Fruit fly (Drosophila melanogaster) whole organism, wandering third instar larva: ENCODE measurements around the gene CG14641.

Source experiments
- Abd-B ChIP-seq: fragments of >200 bp; optimal IDR thresholded peaks from 2 replicates; lab custom pipeline; 2017; ENCODE audit warnings: missing biosample characterization, missing genetic modification characterization
- CG32264 ChIP-seq: fragments of 200-800 bp; sonication (Bioruptor generic); optimal IDR thresholded peaks from 2 replicates; lab custom pipeline; 2016; ENCODE audit warnings: missing biosample characterization, missing genetic modification characterization
- CG9705 ChIP-seq: fragments of 200-800 bp; sonication (Bioruptor generic); optimal IDR thresholded peaks from 2 replicates; lab custom pipeline; 2018; ENCODE audit warnings: missing biosample characterization, mild to moderate bottlenecking, missing genetic modification characterization
- CrebA ChIP-seq: fragments of 200-800 bp; sonication (Bioruptor generic); optimal IDR thresholded peaks from 2 replicates; lab custom pipeline; 2016; ENCODE audit warnings: missing biosample characterization, mild to moderate bottlenecking, missing genetic modification characterization, borderline replicate concordance
- Dfd ChIP-seq: fragments of >200 bp; optimal IDR thresholded peaks from 2 replicates; lab custom pipeline; 2017; ENCODE audit warnings: missing biosample characterization, missing genetic modification characterization
- Dif ChIP-seq: fragments of 200-275, 200-300 bp; sonication (Bioruptor generic); optimal IDR thresholded peaks from 2 replicates; lab custom pipeline; 2018; ENCODE audit warnings: missing biosample characterization, missing genetic modification characterization; ENCODE audit not compliant: partially characterized antibody
- GATAd ChIP-seq: sonication (Bioruptor generic); optimal IDR thresholded peaks from 2 replicates; lab custom pipeline; 2016; ENCODE audit warnings: missing biosample characterization, missing genetic modification characterization
- HLH106 ChIP-seq: fragments of 200-800 bp; optimal IDR thresholded peaks from 3 replicates; lab custom pipeline; 2019; ENCODE audit warnings: missing biosample characterization, mild to moderate bottlenecking, missing genetic modification characterization, moderate library complexity
- Hnf4 ChIP-seq: fragments of 200-800 bp; sonication (Bioruptor generic); optimal IDR thresholded peaks from 2 replicates; lab custom pipeline; 2016; ENCODE audit warnings: missing biosample characterization, mild to moderate bottlenecking, missing genetic modification characterization
- Hr83 ChIP-seq: fragments of 200-300 bp; sonication (Bioruptor generic); optimal IDR thresholded peaks from 2 replicates; lab custom pipeline; 2016; ENCODE audit warnings: missing biosample characterization, mild to moderate bottlenecking, missing genetic modification characterization, moderate library complexity; ENCODE audit not compliant: poor library complexity, severe bottlenecking
- Jra ChIP-seq: sonication (Bioruptor generic); optimal IDR thresholded peaks from 2 replicates; lab custom pipeline; 2016; ENCODE audit warnings: missing biosample characterization, missing genetic modification characterization
- Myc ChIP-seq: fragments of >200 bp; optimal IDR thresholded peaks from 2 replicates; lab custom pipeline; 2017
- N ChIP-seq: fragments of >200 bp; optimal IDR thresholded peaks from 2 replicates; lab custom pipeline; 2018; ENCODE audit warnings: missing biosample characterization, missing external identifiers, missing genetic modification characterization
- OdsH ChIP-seq: fragments of 200-800 bp; sonication (Bioruptor generic); optimal IDR thresholded peaks from 2 replicates; lab custom pipeline; 2016; ENCODE audit warnings: missing biosample characterization, mild to moderate bottlenecking, missing genetic modification characterization
- Rel ChIP-seq, 2 experiments: fragments of 200-800 bp; sonication (Bioruptor generic) in 1 of 2; optimal IDR thresholded peaks; 2 replicates in 1 of 2; 3 replicates in 1 of 2; lab custom pipeline; 2016 to 2019; ENCODE audit warnings: mild to moderate bottlenecking in 2 of 2, missing biosample characterization in 2 of 2, missing genetic modification characterization in 2 of 2, moderate library complexity in 1 of 2
- Sp1 ChIP-seq: fragments of 200-800 bp; sonication (Bioruptor generic); optimal IDR thresholded peaks from 3 replicates; lab custom pipeline; 2019; ENCODE audit warnings: missing biosample characterization, mild to moderate bottlenecking, missing genetic modification characterization, moderate library complexity
- br ChIP-seq: fragments of 200-800 bp; sonication (Bioruptor generic); optimal IDR thresholded peaks from 2 replicates; lab custom pipeline; 2016; ENCODE audit warnings: missing biosample characterization, missing genetic modification characterization
- brk ChIP-seq: fragments of 200-800 bp; sonication (Bioruptor generic); optimal IDR thresholded peaks from 2 replicates; lab custom pipeline; 2016; ENCODE audit warnings: missing biosample characterization, mild to moderate bottlenecking, missing genetic modification characterization
- dsf ChIP-seq: sonication (Bioruptor generic); optimal IDR thresholded peaks from 2 replicates; lab custom pipeline; 2016; ENCODE audit warnings: missing biosample characterization, missing genetic modification characterization, borderline replicate concordance
- ey ChIP-seq: fragments of 200-800 bp; sonication (Bioruptor generic); optimal IDR thresholded peaks from 2 replicates; lab custom pipeline; 2016; ENCODE audit warnings: missing biosample characterization, missing genetic modification characterization
- foxo ChIP-seq, 2 experiments: fragments of 200-800 bp; sonication (Bioruptor generic); optimal IDR thresholded peaks; 2 replicates in 1 of 2; 3 replicates in 1 of 2; lab custom pipeline; 2016 to 2017; ENCODE audit warnings: missing biosample characterization in 2 of 2, missing genetic modification characterization in 2 of 2
- fru ChIP-seq: fragments of 200-800 bp; sonication (Bioruptor generic); optimal IDR thresholded peaks from 3 replicates; lab custom pipeline; 2016; ENCODE audit warnings: missing biosample characterization, mild to moderate bottlenecking, missing genetic modification characterization
- h ChIP-seq: fragments of 200-800 bp; sonication (Bioruptor generic); optimal IDR thresholded peaks from 3 replicates; lab custom pipeline; 2016; ENCODE audit warnings: missing biosample characterization, mild to moderate bottlenecking, missing genetic modification characterization
- jim ChIP-seq: fragments of 175-275, 200-325 bp; sonication (Bioruptor generic); optimal IDR thresholded peaks from 2 replicates; lab custom pipeline; 2016; ENCODE audit warnings: missing biosample characterization, mild to moderate bottlenecking, missing genetic modification characterization
- lola ChIP-seq: fragments of >200 bp; optimal IDR thresholded peaks from 2 replicates; lab custom pipeline; 2017; ENCODE audit warnings: missing biosample characterization, missing genetic modification characterization
- pan ChIP-seq: fragments of >200 bp; optimal IDR thresholded peaks from 2 replicates; lab custom pipeline; 2017
- psq ChIP-seq: fragments of 200-800 bp; sonication (Bioruptor generic); optimal IDR thresholded peaks from 3 replicates; lab custom pipeline; 2017; ENCODE audit warnings: missing biosample characterization, mild to moderate bottlenecking, missing genetic modification characterization, moderate library complexity
- rgr ChIP-seq: fragments of 200-800 bp; sonication (Bioruptor generic); optimal IDR thresholded peaks from 3 replicates; lab custom pipeline; 2016; ENCODE audit warnings: missing biosample characterization, mild to moderate bottlenecking, missing genetic modification characterization
- sage ChIP-seq: fragments of 200-800 bp; sonication (Bioruptor generic); optimal IDR thresholded peaks from 2 replicates; lab custom pipeline; 2016; ENCODE audit warnings: missing biosample characterization, mild to moderate bottlenecking, missing genetic modification characterization
- sv ChIP-seq: fragments of 200-800 bp; sonication (Bioruptor generic); optimal IDR thresholded peaks from 3 replicates; lab custom pipeline; 2016; ENCODE audit warnings: missing biosample characterization, missing genetic modification characterization
- tai ChIP-seq: sonication (Bioruptor generic); optimal IDR thresholded peaks from 2 replicates; lab custom pipeline; 2016; ENCODE audit warnings: missing biosample characterization, missing genetic modification characterization
- usp ChIP-seq: fragments of >200 bp; optimal IDR thresholded peaks from 2 replicates; lab custom pipeline; 2017; ENCODE audit warnings: missing biosample characterization, missing genetic modification characterization
- woc ChIP-seq: sonication (Bioruptor generic); optimal IDR thresholded peaks from 2 replicates; lab custom pipeline; 2016; ENCODE audit warnings: missing biosample characterization, mild to moderate bottlenecking, missing genetic modification characterization

Gene CG14641

dm6 chr3R:4243096-4243940, 11.2 kb upstream of the CG14641 start, which contains the start of gene CG34305:
CG34305 (minus strand) TSS chr3R:4243146.
- peak; percentile 48 for TF ChIP-seq rgr (GFP tag; lab: Kevin White, UChicago)
- peak; percentile 61 for TF ChIP-seq h (GFP tag; lab: Kevin White, UChicago)
- peak; percentile 40 for TF ChIP-seq OdsH
- TF ChIP-seq N (GFP tag; lab: Kevin White, UChicago), result no peak
- TF ChIP-seq Hnf4, result peak; percentile 27
- no peak for TF ChIP-seq lola (GFP tag; lab: Kevin White, UChicago)
- peak; percentile 2 for TF ChIP-seq br (GFP tag; lab: Kevin White, UChicago)
- TF ChIP-seq CG32264 (GFP tag; lab: Kevin White, UChicago), result no peak
- TF ChIP-seq Jra (GFP tag; lab: Kevin White, UChicago), result peak; percentile 41
- TF ChIP-seq HLH106 (tag; lab: Kevin White, UChicago), result peak; percentile 67
- TF ChIP-seq Dfd (GFP tag; lab: Kevin White, UChicago), result peak; percentile 47
- TF ChIP-seq Sp1 (GFP tag; lab: Kevin White, UChicago), result peak; percentile 69
- TF ChIP-seq foxo (GFP tag; optimal IDR thresholded peaks at IDR 0.05; lab: Kevin White, UChicago), result peak in 1 of 2 experiments; percentile 53
- TF ChIP-seq tai, result no peak
- TF ChIP-seq CrebA (GFP tag; lab: Kevin White, UChicago), result no peak
- peak; percentile 38 for TF ChIP-seq CG9705
- peak; percentile 37 for TF ChIP-seq brk (GFP tag; lab: Kevin White, UChicago)
- TF ChIP-seq dsf (GFP tag; lab: Kevin White, UChicago), result no peak
- peak; percentile 17 for TF ChIP-seq psq
- no peak for TF ChIP-seq Rel (GFP tag; optimal IDR thresholded peaks at IDR 0.05; lab: Kevin White, UChicago)
- no peak for TF ChIP-seq Rel (tag; optimal IDR thresholded peaks at IDR 0.05; lab: Kevin White, UChicago)
- peak; percentile 36 for TF ChIP-seq fru (GFP tag; lab: Kevin White, UChicago)
- TF ChIP-seq ey (GFP tag; lab: Kevin White, UChicago), result peak; percentile 26
- TF ChIP-seq, all 38 proteins: peak for 15

- TF ChIP-seq Dfd (GFP tag; lab: Kevin White, UChicago), result peak; percentile 99
- TF ChIP-seq sage (GFP tag; lab: Kevin White, UChicago), result no peak
- TF ChIP-seq Rel (GFP tag; optimal IDR thresholded peaks at IDR 0.05; lab: Kevin White, UChicago), result no peak
- peak; percentile 47 for TF ChIP-seq Rel (tag; optimal IDR thresholded peaks at IDR 0.05; lab: Kevin White, UChicago)
- TF ChIP-seq CG9705, result no peak
Observed at dm6 chr3R:4242209-4242887, 10.2 kb upstream of the CG14641 start, which contains the start of gene CG14642. CG14642 (minus strand) TSS chr3R:4242717.

- no peak for TF ChIP-seq br (GFP tag; lab: Kevin White, UChicago)
- no peak for TF ChIP-seq Dfd (GFP tag; lab: Kevin White, UChicago)
- no peak for TF ChIP-seq Abd-B (GFP tag; lab: Kevin White, UChicago)
- TF ChIP-seq HLH106 (tag; lab: Kevin White, UChicago), result no peak
Observed at dm6 chr3R:4241776-4242175, 9.6 kb upstream of the CG14641 start.

DNA sequence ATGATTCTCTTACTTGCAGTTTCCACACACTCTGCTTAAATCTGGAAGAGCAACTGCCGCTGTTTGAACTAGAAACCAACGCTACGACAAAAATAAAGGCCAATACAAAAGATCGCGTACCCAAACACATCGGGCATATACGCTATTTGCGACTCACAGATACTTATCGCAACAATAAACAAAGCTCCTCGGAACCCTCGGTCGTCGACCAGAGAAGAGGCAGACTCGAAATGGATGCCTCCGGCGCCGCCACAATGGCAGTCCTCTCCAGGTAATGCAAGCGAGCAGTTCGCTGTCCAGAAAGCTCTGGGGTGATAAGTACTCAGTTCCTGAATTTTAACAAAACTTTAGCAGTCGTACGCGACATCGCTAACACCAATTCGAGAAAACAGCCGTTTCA, 4.4 kb upstream of the CG14641 start:
- TF ChIP-seq Sp1 (GFP tag; lab: Kevin White, UChicago), result peak; percentile 14
- TF ChIP-seq HLH106 (tag; lab: Kevin White, UChicago), result no peak
- TF ChIP-seq brk (GFP tag; lab: Kevin White, UChicago), result no peak
- TF ChIP-seq Hnf4, result no peak
- TF ChIP-seq sv (GFP tag; lab: Kevin White, UChicago), result no peak
- no peak for TF ChIP-seq psq
- no peak for TF ChIP-seq lola (GFP tag; lab: Kevin White, UChicago)
- TF ChIP-seq usp, result no peak
- TF ChIP-seq CrebA (GFP tag; lab: Kevin White, UChicago), result no peak
- no peak for TF ChIP-seq N (GFP tag; lab: Kevin White, UChicago)
- TF ChIP-seq OdsH, result no peak
- peak; percentile 5 for TF ChIP-seq rgr (GFP tag; lab: Kevin White, UChicago)
- no peak for TF ChIP-seq Myc (lab: Kevin White, UChicago)
- TF ChIP-seq Hr83 (GFP tag; lab: Kevin White, UChicago), result peak; percentile 81
- TF ChIP-seq foxo (GFP tag; optimal IDR thresholded peaks at IDR 0.05; lab: Kevin White, UChicago), result no peak
- peak; percentile 10 for TF ChIP-seq Jra (GFP tag; lab: Kevin White, UChicago)
- TF ChIP-seq tai, result no peak
- TF ChIP-seq Dfd (GFP tag; lab: Kevin White, UChicago), result no peak
- peak; percentile 56 for TF ChIP-seq Dif (GFP tag; lab: Kevin White, UChicago)
- TF ChIP-seq woc (GFP tag; lab: Kevin White, UChicago), result no peak
- TF ChIP-seq h (GFP tag; lab: Kevin White, UChicago), result peak; percentile 32
- TF ChIP-seq br (GFP tag; lab: Kevin White, UChicago), result peak; percentile 40
- TF ChIP-seq Rel (GFP tag; optimal IDR thresholded peaks at IDR 0.05; lab: Kevin White, UChicago), result no peak
- no peak for TF ChIP-seq Rel (tag; optimal IDR thresholded peaks at IDR 0.05; lab: Kevin White, UChicago)
- no peak for TF ChIP-seq ey (GFP tag; lab: Kevin White, UChicago)
- no peak for TF ChIP-seq pan (lab: Kevin White, UChicago)
- no peak for TF ChIP-seq GATAd (GFP tag; lab: Kevin White, UChicago)
- no peak for TF ChIP-seq CG9705
- no peak for TF ChIP-seq jim (GFP tag; lab: Kevin White, UChicago)
